Fruit fly (Drosophila melanogaster) ovary, adult (tissue): ENCODE data around the gene p53.

Experiments
- CG17801 ChIP-seq: fragments of 200-800 bp; optimal IDR thresholded peaks from 2 replicates; lab custom pipeline; 2019; ENCODE audit warnings: missing biosample characterization, mild to moderate bottlenecking, missing genetic modification characterization, moderate library complexity; ENCODE audit not compliant: partially characterized antibody

The p53 gene

DNA sequence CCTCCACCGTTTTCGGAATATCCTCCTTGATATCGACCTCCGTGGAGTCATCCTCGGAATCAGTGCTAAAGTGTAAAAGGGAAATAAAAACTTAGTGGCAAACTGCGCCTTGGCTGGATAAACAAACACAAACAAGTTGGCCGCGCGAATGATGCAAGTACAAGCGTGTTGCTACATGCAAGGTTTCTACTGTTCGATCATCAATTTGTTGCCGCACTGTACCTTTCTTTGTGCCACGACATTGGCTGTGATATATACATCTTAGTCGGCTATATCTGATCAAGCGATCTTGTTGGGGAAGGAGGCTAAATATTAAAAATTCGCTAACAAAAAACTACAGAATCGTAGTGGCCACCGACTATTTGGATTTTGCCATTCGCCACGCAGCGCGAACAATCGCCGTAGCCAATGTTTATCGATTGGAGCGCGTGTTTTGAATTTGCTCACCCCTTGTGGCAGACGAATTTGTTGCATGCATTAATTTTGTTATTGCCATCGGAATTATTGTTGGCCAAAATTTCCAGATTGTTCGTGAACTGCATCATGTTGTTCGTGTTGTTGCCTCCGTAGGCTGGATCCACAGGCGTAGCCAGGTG lies 649 bp downstream of the p53 start:
- TF ChIP-seq CG17801 (GFP tag; lab: Kevin White, UChicago): no peak

DNA sequence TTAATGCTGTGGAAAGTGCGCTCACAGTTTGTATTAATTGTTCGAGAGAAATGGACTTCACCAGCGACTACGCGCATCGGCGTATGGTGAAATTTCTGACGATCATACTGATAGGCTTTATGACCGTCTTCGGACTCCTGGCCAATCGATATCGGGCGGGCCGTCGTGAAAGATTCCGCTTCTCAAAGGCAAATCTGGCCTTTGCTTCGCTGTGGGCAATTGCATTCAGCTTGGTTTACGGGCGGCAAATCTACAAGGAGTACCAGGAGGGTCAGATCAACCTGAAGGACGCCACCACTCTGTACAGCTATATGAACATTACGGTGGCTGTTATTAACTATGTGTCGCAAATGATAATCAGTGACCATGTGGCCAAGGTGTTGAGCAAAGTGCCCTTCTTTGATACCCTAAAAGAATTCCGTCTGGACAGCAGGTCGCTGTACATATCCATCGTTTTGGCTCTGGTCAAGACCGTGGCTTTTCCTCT lies 2.2 kb downstream of the p53 start, which contains the start of gene Gr94a:
Gene Gr94a, plus strand, starts transcription at position 51 of the 487 bp plus-strand sequence.
- no peak for TF ChIP-seq CG17801 (GFP tag; lab: Kevin White, UChicago)

DNA sequence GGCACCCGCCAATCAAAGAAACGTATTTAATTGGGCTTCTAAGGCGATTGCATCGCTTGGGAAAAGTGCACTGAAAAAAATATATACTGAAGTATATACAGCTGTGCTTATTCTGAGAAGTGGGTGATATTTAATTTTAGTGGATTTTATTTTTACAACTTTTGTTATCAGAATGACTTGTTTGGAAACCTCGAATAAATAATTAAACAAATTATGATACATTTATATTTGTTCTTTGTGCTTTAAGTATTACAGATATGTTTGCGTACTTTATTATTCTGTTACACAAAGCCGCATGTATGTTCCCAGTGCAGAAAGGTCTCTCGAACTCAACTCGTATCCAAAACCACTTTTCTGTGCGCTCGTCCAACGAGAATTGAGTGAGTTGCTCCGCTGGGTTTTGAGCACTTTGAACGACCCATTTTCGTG lies 5.2 kb downstream of the p53 start:
- TF ChIP-seq CG17801 (GFP tag; lab: Kevin White, UChicago): no peak

DNA sequence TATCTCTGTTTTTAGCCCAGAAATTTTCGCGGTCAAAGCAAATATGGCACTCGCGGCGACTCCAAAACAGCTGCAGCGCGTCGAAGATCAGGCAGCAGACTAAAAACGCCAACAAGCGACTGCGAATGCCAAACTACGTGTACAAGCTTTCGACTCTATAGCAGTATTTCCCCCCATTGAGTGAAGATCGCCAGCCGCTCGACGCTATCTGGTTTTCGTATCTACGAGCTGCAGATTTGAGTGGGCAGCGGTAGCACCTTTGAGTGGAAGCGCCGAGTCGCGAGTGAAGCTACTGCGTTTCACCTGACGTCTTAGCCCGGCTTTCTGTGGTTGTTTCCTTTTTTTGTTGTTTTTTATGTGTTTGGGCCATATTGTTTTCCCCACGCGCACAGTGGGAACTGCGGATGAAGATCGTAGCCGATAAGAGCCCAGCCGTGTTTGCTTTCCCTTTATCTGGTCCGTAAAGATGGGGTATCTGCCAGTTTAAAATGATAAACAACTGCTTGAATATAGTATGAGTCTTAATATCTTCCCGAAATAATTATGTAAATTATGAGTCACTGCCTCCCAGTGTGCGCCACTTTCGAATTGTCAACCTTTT lies 5.7 kb downstream of the p53 start, which contains the start of gene CG17121:
Gene CG17121, minus strand, starts transcription at position 126 of the 601 bp plus-strand sequence.
- TF ChIP-seq CG17801 (GFP tag; lab: Kevin White, UChicago): no peak

DNA sequence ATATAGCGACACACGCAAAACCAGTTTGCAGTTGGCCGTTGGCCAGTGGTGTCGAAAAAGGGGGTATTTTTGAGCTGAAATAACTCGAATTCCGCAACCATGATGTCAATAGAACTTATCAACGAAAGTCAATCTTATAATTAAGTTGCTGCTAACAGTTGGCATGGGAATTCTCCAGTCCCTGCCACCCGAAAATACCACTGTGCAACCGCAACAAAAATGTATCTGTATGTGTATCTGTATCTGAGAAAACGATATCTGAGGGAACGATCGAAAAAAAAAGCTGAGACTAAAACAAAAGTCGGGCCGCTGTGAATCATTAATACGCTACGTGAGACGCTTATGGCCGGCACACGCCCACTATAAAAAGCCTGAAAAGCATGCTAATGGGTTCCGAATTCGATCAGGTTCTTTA lies 7.3 kb downstream of the p53 start:
- no peak for TF ChIP-seq CG17801 (GFP tag; lab: Kevin White, UChicago)

DNA sequence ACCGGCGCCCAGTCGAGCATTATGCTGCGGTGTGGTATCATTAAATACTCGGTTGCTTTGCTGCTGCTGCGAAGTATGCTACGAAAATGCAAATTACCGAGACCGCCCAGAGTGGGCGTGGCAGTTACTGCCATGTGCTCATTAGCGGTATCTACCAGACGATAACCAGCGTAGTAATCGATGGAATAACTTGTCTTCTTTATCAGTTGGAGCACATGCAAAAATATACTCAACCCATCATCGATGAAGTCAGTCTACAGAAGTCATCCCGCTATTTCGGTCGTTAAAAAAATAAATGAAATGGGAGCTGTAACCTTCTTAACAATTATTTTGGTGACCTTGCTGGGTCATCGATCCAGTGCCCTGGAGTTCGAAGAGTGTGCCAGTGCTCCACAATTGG lies 10.2 kb downstream of the p53 start, which contains the start of gene CG13837:
Gene CG13837, plus strand, starts transcription at position 301 of the 400 bp plus-strand sequence.
- no peak for TF ChIP-seq CG17801 (GFP tag; lab: Kevin White, UChicago)

DNA sequence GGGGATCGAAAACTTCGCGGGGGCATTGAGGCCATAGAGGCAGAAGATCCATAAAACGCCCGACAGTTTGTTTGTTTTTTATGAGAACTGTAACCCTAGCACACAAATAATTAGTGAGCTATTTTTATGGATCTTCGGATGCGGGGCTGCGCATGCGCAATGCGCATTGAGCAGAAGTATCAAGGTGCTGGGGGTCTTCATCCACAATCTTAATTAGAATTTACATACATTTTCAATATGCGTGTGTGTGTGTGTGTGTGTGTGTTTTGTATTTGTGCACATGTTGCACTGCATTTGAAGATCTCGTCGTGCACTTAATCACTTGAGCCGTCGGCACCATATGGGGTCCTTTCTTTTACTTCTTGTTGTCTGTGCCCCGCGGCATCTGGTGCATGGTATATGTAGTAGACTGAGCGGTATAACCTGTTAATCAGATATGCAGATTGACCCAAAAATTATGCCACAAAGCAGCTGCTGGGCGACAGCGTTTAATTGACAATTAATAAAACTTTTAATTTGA lies 11.1 kb downstream of the p53 start:
- no peak for TF ChIP-seq CG17801 (GFP tag; lab: Kevin White, UChicago)

DNA sequence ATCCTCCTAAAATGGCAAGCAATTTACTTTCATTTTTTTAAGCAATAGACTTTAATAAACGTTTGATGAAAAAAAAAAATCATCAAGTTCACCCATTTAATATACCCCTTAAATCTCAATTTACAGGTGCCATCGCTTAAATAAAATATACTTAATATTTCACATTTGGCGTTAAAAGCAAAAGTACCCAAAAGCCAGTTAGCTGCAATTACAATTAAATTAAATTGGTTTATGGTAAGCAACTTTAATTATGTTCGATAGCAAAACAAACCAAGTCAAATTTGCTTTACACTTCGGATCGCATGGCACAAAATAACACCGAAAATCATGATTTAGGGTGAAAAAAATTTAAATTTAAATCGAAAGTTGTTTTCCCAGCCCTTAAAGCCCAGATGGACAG lies 11.9 kb downstream of the p53 start, which contains the start of gene CG13838:
Gene CG13838, plus strand, starts transcription at position 301 of the 400 bp plus-strand sequence.
- no peak for TF ChIP-seq CG17801 (GFP tag; lab: Kevin White, UChicago)

DNA sequence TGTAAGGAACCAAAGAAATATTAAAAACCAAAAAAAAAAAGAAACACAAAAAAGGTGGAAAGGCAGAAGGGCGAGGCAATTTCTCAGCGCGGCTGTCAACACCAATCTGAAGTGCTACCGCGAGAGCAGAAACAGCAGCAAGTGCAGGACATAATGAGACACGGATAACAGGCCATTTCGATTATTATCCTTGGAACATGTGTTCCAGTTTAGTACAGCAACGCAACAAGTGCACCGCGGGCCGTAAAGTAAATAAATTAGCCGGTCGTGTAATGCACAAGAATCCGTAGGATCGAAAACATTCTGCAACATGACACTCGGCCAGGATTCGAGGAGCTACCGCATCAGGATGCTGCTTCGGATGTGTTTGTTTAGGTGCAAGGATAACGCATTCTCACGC lies 15.8 kb downstream of the p53 start:
- TF ChIP-seq CG17801 (GFP tag; lab: Kevin White, UChicago): no peak

DNA sequence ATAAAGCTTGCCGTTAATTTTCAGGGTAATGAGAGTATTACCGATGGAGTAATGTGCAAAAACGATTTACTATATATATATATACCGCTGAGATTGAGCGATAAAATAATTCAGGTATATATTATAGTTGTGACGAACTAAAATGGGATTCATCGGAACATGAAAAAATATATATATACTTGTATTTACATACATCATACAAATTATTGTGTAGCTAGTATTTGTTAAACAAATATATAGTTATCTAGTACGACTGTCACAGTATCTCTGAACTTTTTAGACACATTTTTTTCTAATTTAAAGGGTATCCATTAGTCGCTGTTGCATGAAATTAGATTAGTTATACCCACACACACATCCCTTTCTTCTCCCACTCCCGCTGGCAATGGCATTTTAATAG lies 17.6 kb downstream of the p53 start:
- TF ChIP-seq CG17801 (GFP tag; lab: Kevin White, UChicago): no peak

DNA sequence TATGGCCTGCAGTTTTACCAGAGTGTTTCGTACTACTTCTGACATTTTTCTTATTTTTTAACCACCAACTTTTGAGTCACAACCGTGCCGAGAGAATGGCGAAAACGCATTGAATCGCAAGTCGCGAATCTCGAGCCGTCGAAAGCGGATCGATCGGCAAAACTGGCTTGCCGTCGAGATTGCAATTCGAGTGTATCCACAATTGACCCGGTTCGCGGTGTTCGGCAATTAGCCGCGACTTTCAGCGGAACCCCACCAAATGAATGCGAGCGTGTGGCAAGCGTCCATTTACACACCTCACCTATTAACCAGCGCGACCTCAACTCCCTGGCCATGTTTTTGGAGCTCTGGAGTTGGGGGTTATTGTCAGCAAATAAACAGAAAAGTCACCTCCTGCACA lies 18.4 kb downstream of the p53 start, which contains the start of gene CG13833:
Gene CG13833, minus strand, starts transcription at position 101 of the 400 bp plus-strand sequence.
- TF ChIP-seq CG17801 (GFP tag; lab: Kevin White, UChicago): no peak

DNA sequence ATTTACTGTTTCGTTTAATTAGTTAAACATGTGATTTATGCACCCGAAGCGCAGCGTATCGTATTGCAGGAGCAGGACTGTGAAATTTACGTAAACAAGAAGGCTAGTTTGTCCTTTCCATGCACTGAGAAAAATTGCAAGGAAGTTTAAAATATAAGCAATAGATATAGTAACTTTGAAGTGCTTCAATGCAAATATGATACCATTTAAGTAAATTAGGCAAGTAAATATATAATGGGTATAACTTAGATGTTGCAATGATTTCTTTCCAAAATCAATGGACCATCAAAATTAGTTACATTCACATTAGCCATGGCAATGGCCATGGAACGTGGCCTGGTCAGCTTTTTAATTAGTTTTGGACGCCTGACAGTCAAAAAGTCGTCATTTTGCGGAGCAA lies 23.0 kb downstream of the p53 start:
- no peak for TF ChIP-seq CG17801 (GFP tag; lab: Kevin White, UChicago)

DNA sequence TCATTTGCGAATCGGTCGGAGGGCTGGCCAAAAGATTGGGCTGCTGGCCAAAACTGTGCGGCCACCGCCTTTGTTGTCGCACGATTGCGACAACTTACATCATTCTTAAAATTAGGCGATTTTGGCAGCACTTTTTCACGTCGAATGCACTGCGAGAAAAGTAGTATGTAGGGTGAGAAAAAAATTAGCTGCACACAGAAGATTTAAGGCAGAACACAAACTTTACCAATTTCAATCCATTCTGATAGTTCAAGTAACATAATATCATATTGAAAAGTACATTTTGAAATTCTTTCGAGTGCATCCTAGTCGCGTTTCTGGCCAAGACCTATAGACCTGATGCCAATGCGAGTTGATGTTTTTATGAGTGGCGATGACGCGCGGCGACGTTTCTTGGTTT lies 25.4 kb downstream of the p53 start:
- no peak for TF ChIP-seq CG17801 (GFP tag; lab: Kevin White, UChicago)

DNA sequence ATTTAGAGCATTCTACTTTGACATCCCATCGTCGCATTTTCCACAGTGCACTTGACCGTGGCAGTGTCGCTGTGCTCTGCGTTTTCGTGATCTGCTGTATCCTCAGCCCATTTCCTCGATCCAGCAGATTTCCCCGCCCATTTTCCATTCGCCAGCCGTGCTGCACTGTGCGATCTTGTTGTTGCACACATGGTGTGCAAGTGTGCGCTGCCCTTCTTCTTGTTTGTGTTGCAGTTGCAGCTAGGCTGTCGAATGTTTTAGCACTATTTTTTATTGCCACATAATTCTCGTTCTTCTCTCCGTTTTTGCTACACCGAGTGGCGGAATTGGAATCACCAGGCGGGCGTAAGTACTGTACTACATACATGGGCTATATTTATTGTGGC lies 26.5 kb downstream of the p53 start:
- no peak for TF ChIP-seq CG17801 (GFP tag; lab: Kevin White, UChicago)

DNA sequence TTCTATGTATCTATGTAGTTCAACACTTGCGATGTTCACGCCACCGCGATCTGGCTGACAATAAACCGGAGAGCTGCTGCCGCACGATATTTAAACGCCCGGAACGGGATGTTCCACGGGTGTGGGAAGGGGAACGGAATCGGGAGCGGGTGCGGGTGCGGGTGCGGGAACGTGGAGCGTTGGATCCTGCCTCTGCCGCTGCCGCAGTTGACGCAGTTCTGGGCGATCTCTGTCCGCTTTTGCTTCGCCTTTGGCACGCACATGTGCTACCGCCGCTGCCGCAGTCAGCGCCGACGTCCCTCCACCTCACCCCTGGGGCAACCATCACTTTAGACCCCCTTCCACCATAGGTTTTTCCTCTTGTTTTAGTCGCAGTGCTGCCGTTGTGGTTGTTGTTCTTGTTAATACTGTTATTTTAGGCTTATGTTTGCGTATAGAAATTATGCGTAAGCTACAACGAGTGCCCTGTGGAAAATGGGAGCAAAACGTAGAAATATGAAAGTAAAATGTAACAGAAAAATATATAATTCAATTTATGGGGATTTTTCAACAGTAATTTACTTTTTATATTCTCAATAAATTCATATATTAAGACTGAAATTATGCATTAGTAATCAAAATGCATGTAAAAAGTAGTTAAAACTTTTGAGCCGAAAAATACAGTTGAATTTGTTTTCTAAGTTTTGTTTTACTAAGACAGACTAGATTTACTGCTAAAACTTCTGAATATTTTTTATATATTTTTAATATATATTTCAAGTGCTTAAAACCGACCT lies 27.0 kb downstream of the p53 start, which contains the start of gene lmd:
Gene lmd, minus strand, starts transcription at position 62 of the 776 bp plus-strand sequence.
- no peak for TF ChIP-seq CG17801 (GFP tag; lab: Kevin White, UChicago)
